Worm (Caenorhabditis elegans): ENCODE data around the gene Y43H11AL.1.

DNA sequence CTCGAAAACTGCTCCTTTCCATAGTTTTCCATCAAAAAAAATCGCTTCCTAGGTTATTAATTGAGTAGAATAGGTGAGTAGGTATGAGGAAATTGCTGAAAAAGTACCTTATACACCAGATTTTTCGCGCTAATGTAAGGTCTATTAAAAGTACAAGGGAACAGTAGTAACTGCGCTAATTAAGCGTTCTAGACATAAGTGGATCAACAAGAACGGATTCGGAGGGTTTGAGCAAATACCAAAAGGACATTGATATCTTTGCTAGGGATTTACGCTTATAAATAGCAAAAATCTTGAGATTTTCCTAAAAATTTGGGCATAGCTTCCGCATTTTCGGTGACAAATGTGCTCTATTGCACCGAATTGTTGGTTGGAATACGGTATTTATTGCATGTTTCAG, 41.3 kb upstream of the Y43H11AL.1 start, which contains the start of gene B0432.7:
- no peak for TF ChIP-seq unc-62 (GFP tag; optimal IDR thresholded peaks at IDR 0.05)
- TF ChIP-seq elt-1 (tag; optimal IDR thresholded peaks at IDR 0.05), result no peak
- TF ChIP-seq Y55F3AM.14 (GFP tag; optimal IDR thresholded peaks at IDR 0.05), result no peak
- no peak for TF ChIP-seq snpc-4 (tag; optimal IDR thresholded peaks at IDR 0.05)
- no peak for TF ChIP-seq blmp-1 (tag; optimal IDR thresholded peaks at IDR 0.05; ENCODE audit: insufficient read depth)
- no peak for TF ChIP-seq aly-2 (tag; optimal IDR thresholded peaks at IDR 0.05)
- TF ChIP-seq lsy-2 (tag; optimal IDR thresholded peaks at IDR 0.05), result no peak
- TF ChIP-seq fos-1 (tag; optimal IDR thresholded peaks at IDR 0.05), result no peak
- no peak for TF ChIP-seq ama-1 (optimal IDR thresholded peaks at IDR 0.05)
- TF ChIP-seq elt-3 (tag; optimal IDR thresholded peaks at IDR 0.05), result no peak
- no peak for TF ChIP-seq ceh-82 (tag; optimal IDR thresholded peaks at IDR 0.05)
- TF ChIP-seq nhr-6 (tag; optimal IDR thresholded peaks at IDR 0.05), result no peak
- no peak for TF ChIP-seq crh-2 (tag; optimal IDR thresholded peaks at IDR 0.05)
